Worm (Caenorhabditis elegans): ENCODE data around the gene T21D12.7.

The T21D12.7 gene

ce11 chrIV:291356-291755, at the start of gene T21D12.7:
T21D12.7 (minus strand) TSS chrIV:291456.
- TF ChIP-seq lin-38 (GFP tag; IDR thresholded peaks at IDR 0.05): no peak
- no peak for TF ChIP-seq mes-2 (tag; optimal IDR thresholded peaks at IDR 0.05; ENCODE audit: poor library complexity, severe bottlenecking)
- no peak for TF ChIP-seq lin-13 (GFP tag; optimal IDR thresholded peaks at IDR 0.05)
- no peak for TF ChIP-seq daf-12 (tag; optimal IDR thresholded peaks at IDR 0.05)
- no peak for TF ChIP-seq F49E8.2 (tag; optimal IDR thresholded peaks at IDR 0.05; ENCODE audit: borderline replicate concordance)
- no peak for TF ChIP-seq F26F4.8 (GFP tag; conservative IDR thresholded peaks at IDR 0.05)
- no peak for TF ChIP-seq rbr-2 (tag; optimal IDR thresholded peaks at IDR 0.05)
- TF ChIP-seq Y105C5A.15 (GFP tag; IDR thresholded peaks at IDR 0.05): no peak
- no peak for TF ChIP-seq unc-39 (tag; optimal IDR thresholded peaks at IDR 0.05)
- no peak for TF ChIP-seq mxl-2 (GFP tag; conservative IDR thresholded peaks at IDR 0.05)

- TF ChIP-seq zfp-2 (tag; optimal IDR thresholded peaks at IDR 0.05) (no peak), set-16 (GFP tag; IDR thresholded peaks at IDR 0.05) (no peak), D1046.2 (GFP tag; IDR thresholded peaks at IDR 0.05) (no peak), pha-4 (GFP tag; IDR thresholded peaks at IDR 0.05) (no peak), pha-4 (tag; optimal IDR thresholded peaks at IDR 0.05) (no peak), nhr-41 (GFP tag; IDR thresholded peaks at IDR 0.05) (no peak), nhr-237 (tag; optimal IDR thresholded peaks at IDR 0.05) (no peak), lin-15B (tag; optimal IDR thresholded peaks at IDR 0.05) (no peak), nhr-6 (tag; optimal IDR thresholded peaks at IDR 0.05) (no peak), lim-7 (GFP tag; IDR thresholded peaks at IDR 0.05) (no peak), fos-1 (tag; optimal IDR thresholded peaks at IDR 0.05) (no peak), dpl-1 (GFP tag; optimal IDR thresholded peaks at IDR 0.05) (no peak), nhr-28 (tag; optimal IDR thresholded peaks at IDR 0.05) (no peak), zip-11 (GFP tag; IDR thresholded peaks at IDR 0.05) (no peak), hmg-1.1 (GFP tag; IDR thresholded peaks at IDR 0.05) (no peak), egl-43 (GFP tag; IDR thresholded peaks at IDR 0.05) (no peak), vab-7 (GFP tag; IDR thresholded peaks at IDR 0.05) (no peak), zip-2 (tag; optimal IDR thresholded peaks at IDR 0.05) (no peak), nhr-48 (tag; optimal IDR thresholded peaks at IDR 0.05) (no peak), lin-29 (GFP tag; IDR thresholded peaks at IDR 0.05) (no peak), lin-13 (GFP tag; optimal IDR thresholded peaks at IDR 0.05) (no peak)
These were observed 48.3 kb upstream of the T21D12.7 start, which contains the start of gene cdh-8 for ce11 chrIV:339508-339907. cdh-8 (plus strand) TSS chrIV:339808.

- TF ChIP-seq daf-16 (GFP tag; optimal IDR thresholded peaks at IDR 0.05) (no peak), daf-16 (tag; optimal IDR thresholded peaks at IDR 0.05) (no peak), lin-15B (tag; optimal IDR thresholded peaks at IDR 0.05) (no peak), set-16 (GFP tag; IDR thresholded peaks at IDR 0.05) (peak; percentile 55), Y48G9A.11 (GFP tag; IDR thresholded peaks at IDR 0.05) (0 out of 2 replicates have a peak, but pooled peaks have one; percentile 45), arid-1 (GFP tag; conservative IDR thresholded peaks at IDR 0.05) (no peak), pha-4 (GFP tag; IDR thresholded peaks at IDR 0.05) (no peak), pha-4 (tag; optimal IDR thresholded peaks at IDR 0.05) (no peak), vab-7 (GFP tag; IDR thresholded peaks at IDR 0.05) (no peak), madf-5 (GFP tag; IDR thresholded peaks at IDR 0.05) (no peak), ztf-11 (tag; optimal IDR thresholded peaks at IDR 0.05) (no peak), dpl-1 (GFP tag; optimal IDR thresholded peaks at IDR 0.05) (no peak), mdl-1 (tag; optimal IDR thresholded peaks at IDR 0.05) (no peak), ceh-62 (tag; optimal IDR thresholded peaks at IDR 0.05) (no peak), Y105C5A.15 (GFP tag; IDR thresholded peaks at IDR 0.05) (no peak), rbr-2 (tag; optimal IDR thresholded peaks at IDR 0.05) (no peak)
These were observed 47.1 kb upstream of the T21D12.7 start for ce11 chrIV:338192-338831.

Measured in whole organism, L4 larva.